Worm (Caenorhabditis elegans) whole organism, L3 larva: ENCODE data around the gene wrt-8.

ENCODE experiments used
- ama-1 ChIP-seq: fragments of 150-350 bp; optimal IDR thresholded peaks from 2 replicates; lab custom pipeline; 2018
- elt-2 ChIP-seq: sonication (generic microtip); optimal IDR thresholded peaks from 2 replicates; lab custom pipeline; 2016; ENCODE audit warnings: missing genetic modification reagents, mild to moderate bottlenecking, missing genetic modification characterization, missing compliant biosample characterization
- elt-3 ChIP-seq, 3 experiments: fragments of 150-350 bp in 1 of 3; sonication (generic microtip) in 2 of 3; optimal IDR thresholded peaks; 2 replicates in 2 of 3; 4 replicates in 1 of 3; lab custom pipeline; 2014 to 2017; ENCODE audit warnings: missing biosample characterization in 3 of 3, missing genetic modification characterization in 3 of 3
- fkh-10 ChIP-seq: sonication (generic microtip); optimal IDR thresholded peaks from 2 replicates; lab custom pipeline; 2017; ENCODE audit warnings: missing biosample characterization, missing genetic modification reagents, missing genetic modification characterization
- pqm-1 ChIP-seq: fragments of 150-350 bp; optimal IDR thresholded peaks from 2 replicates; lab custom pipeline; 2017; ENCODE audit warnings: missing biosample characterization, missing genetic modification characterization, inconsistent platforms
- unc-62 ChIP-seq: fragments of 150-350 bp; sonication (generic microtip); optimal IDR thresholded peaks from 4 replicates; lab custom pipeline; 2014; ENCODE audit warnings: missing biosample characterization, missing genetic modification reagents, missing genetic modification characterization

ce11 chrV:15341404-15341803 is 3.0 kb downstream of the wrt-8 start, which contains the start of gene clec-229:
- TF ChIP-seq elt-3 (tag; optimal IDR thresholded peaks at IDR 0.05; lab: Kevin White, UChicago) = no peak
- no peak for TF ChIP-seq elt-2 (tag; lab: Kevin White, UChicago)
- no peak for TF ChIP-seq fkh-10 (GFP tag; lab: Kevin White, UChicago)
- no peak for TF ChIP-seq ama-1 (lab: Kevin White, UChicago)
- no peak for TF ChIP-seq pqm-1 (tag; lab: Kevin White, UChicago)
- no peak for TF ChIP-seq unc-62 (GFP tag; lab: Kevin White, UChicago)
